Worm (Caenorhabditis elegans): Measurements from ENCODE around the gene fbxa-137.

Gene fbxa-137

ce11 chrV:2271750-2272149 is 6.9 kb upstream of the fbxa-137 start, which contains the start of gene Y5H2A.1:
Gene Y5H2A.1, minus strand, starts transcription at chrV:2271850.
- TF ChIP-seq ceh-82 (tag; optimal IDR thresholded peaks at IDR 0.05): no peak
- no peak for TF ChIP-seq elt-1 (tag; optimal IDR thresholded peaks at IDR 0.05)
- TF ChIP-seq aly-2 (tag; optimal IDR thresholded peaks at IDR 0.05): no peak
- TF ChIP-seq mdl-1 (tag; optimal IDR thresholded peaks at IDR 0.05): no peak
- TF ChIP-seq blmp-1 (tag; optimal IDR thresholded peaks at IDR 0.05; ENCODE audit: insufficient read depth): no peak
- no peak for TF ChIP-seq zag-1 (tag; optimal IDR thresholded peaks at IDR 0.05)
- no peak for TF ChIP-seq skn-1 (tag; optimal IDR thresholded peaks at IDR 0.05)
- no peak for TF ChIP-seq nhr-11 (tag; optimal IDR thresholded peaks at IDR 0.05)
- no peak for TF ChIP-seq mab-5 (tag; optimal IDR thresholded peaks at IDR 0.05)
- TF ChIP-seq nhr-237 (tag; optimal IDR thresholded peaks at IDR 0.05): no peak
- no peak for TF ChIP-seq elt-3 (tag; optimal IDR thresholded peaks at IDR 0.05)

DNA sequence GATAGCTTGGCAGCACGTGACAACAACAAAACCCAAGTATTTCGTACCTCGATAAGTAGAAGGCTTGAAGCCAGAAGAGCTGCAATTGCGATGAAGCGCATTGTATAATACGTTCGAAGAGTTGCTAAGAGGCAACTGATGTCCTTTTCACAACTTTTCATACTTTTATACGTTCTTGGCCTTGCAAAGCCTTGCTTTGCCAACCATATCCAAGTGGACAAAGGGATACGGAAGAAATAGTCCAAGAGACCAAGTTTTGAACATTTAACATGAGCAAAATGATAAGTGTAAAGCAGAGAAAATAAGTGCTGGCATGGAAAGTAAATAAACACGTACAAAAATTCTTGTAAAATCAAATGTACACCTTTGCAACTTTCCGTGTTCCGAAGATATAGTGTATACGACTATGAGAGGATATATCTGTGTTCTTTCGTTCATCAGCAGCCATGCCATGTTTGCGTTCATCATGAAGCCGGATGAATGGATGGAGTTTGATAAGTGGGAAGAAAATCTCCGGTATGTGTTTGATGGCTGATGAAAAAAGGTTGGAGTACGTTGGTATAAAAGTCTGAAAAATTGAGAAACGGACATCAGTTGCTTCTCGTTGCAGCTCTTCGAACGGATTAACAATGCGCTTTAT is 4.2 kb upstream of the fbxa-137 start, which contains the start of the genes Y5H2A.4 and abu-4:
Gene Y5H2A.4 (minus strand): TSS at position 101 of the 640 bp plus-strand sequence.
Gene abu-4 (plus strand): TSS at position 590 of the 640 bp plus-strand sequence.
- TF ChIP-seq ZK546.5 (tag; optimal IDR thresholded peaks at IDR 0.05) (no peak), fos-1 (tag; optimal IDR thresholded peaks at IDR 0.05) (no peak), lin-13 (GFP tag; optimal IDR thresholded peaks at IDR 0.05) (no peak), unc-55 (GFP tag; optimal IDR thresholded peaks at IDR 0.05) (no peak), nhr-6 (tag; optimal IDR thresholded peaks at IDR 0.05) (no peak), R02D3.7 (tag; optimal IDR thresholded peaks at IDR 0.05) (no peak), blmp-1 (tag; optimal IDR thresholded peaks at IDR 0.05; ENCODE audit: insufficient read depth) (no peak), nhr-77 (tag; optimal IDR thresholded peaks at IDR 0.05) (no peak), nhr-11 (tag; optimal IDR thresholded peaks at IDR 0.05) (no peak), nhr-12 (tag; optimal IDR thresholded peaks at IDR 0.05) (no peak), nhr-21 (tag; optimal IDR thresholded peaks at IDR 0.05) (no peak), gmeb-1 (tag; optimal IDR thresholded peaks at IDR 0.05) (no peak), aly-2 (tag; optimal IDR thresholded peaks at IDR 0.05) (no peak), mbf-1 (tag; optimal IDR thresholded peaks at IDR 0.05) (no peak), mab-5 (tag; optimal IDR thresholded peaks at IDR 0.05) (no peak), ztf-11 (tag; optimal IDR thresholded peaks at IDR 0.05) (no peak), mdl-1 (tag; optimal IDR thresholded peaks at IDR 0.05) (no peak), ama-1 (optimal IDR thresholded peaks at IDR 0.05) (no peak)

DNA sequence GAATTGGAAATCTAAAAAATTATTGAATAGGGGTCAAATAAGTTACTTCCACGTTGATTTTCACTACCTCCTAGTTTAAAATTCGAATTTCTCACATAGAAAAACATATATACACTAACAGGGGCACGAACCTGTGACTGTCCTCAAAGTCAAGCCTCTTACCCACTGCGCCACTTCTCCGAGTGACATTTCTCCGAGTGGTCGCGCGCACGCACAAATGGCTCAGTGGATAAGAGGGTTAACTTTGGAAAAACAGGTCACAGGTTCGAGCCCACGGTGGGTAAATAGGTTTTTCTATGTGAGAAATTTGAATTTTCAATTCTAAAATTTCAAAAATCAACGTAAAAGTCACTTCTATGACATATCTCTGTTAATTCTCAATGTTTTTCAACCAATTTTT is 1.4 kb upstream of the fbxa-137 start:
- TF ChIP-seq F13H6.1 (tag; optimal IDR thresholded peaks at IDR 0.05) (no peak), alr-1 (tag; optimal IDR thresholded peaks at IDR 0.05) (no peak), nhr-21 (tag; optimal IDR thresholded peaks at IDR 0.05) (no peak), nhr-23 (tag; optimal IDR thresholded peaks at IDR 0.05) (no peak), mab-5 (tag; optimal IDR thresholded peaks at IDR 0.05) (no peak), ZK546.5 (tag; optimal IDR thresholded peaks at IDR 0.05) (no peak), ama-1 (optimal IDR thresholded peaks at IDR 0.05) (no peak), nhr-237 (tag; optimal IDR thresholded peaks at IDR 0.05) (no peak), blmp-1 (tag; optimal IDR thresholded peaks at IDR 0.05; ENCODE audit: insufficient read depth) (no peak)

DNA sequence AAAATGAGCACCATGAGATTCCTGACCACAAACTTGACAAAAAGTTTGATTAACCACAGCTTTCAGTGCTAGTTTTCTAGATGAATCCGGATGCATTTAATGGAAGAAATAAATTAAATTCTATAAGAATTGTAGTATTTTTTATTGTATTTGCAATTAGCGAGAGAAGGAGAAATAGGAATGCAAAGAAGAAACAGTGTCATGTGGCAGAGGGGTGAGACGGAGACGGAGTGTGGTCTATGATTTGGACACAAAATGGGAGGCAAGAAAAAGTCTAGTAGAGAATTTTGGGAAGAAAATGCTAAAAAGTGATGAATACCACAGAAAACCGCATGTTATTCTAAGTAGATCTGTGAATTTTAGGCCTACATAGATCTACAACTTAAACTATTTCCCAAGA is 564 bp upstream of the fbxa-137 start, which contains the start of gene nhr-59:
Gene nhr-59 (minus strand): TSS at position 214 of the 400 bp plus-strand sequence.
- TF ChIP-seq nhr-129 (tag; optimal IDR thresholded peaks at IDR 0.05) (peak; percentile 13), ztf-4 (tag; optimal IDR thresholded peaks at IDR 0.05) (no peak), ztf-11 (tag; optimal IDR thresholded peaks at IDR 0.05) (no peak), nhr-10 (tag; optimal IDR thresholded peaks at IDR 0.05) (no peak), alr-1 (tag; optimal IDR thresholded peaks at IDR 0.05) (no peak), lin-39 (tag; optimal IDR thresholded peaks at IDR 0.05) (no peak), lsy-2 (tag; optimal IDR thresholded peaks at IDR 0.05) (no peak)

DNA sequence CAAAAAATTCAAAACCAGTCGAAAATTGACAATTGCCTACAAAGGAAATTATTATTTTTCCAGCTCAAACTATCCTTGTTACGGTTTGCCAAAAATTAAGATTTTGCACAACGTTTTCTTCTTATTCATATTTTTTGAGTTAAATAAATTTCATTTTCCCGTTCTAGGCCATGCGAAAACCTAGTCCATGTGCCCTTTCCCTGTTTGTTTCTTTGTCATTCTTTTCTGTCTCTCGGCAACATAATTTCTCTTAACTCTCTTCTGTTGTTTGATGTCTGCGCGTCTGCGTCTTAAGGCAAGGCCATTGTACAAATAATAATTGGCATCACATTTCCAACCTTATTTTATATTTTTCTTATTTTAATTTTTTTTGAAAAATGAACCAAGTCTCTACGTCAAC is 2.9 kb downstream of the fbxa-137 start, which contains the start of gene nhr-228:
Gene nhr-228 (plus strand): TSS at position 261 of the 400 bp plus-strand sequence.
- TF ChIP-seq alr-1 (tag; optimal IDR thresholded peaks at IDR 0.05): no peak
- TF ChIP-seq unc-39 (tag; optimal IDR thresholded peaks at IDR 0.05): no peak
- no peak for TF ChIP-seq ztf-11 (tag; optimal IDR thresholded peaks at IDR 0.05)
- TF ChIP-seq Y55F3AM.14 (GFP tag; optimal IDR thresholded peaks at IDR 0.05): no peak
- TF ChIP-seq unc-62 (GFP tag; optimal IDR thresholded peaks at IDR 0.05): no peak
- no peak for TF ChIP-seq nhr-237 (tag; optimal IDR thresholded peaks at IDR 0.05)
- no peak for TF ChIP-seq elt-3 (tag; optimal IDR thresholded peaks at IDR 0.05)
- TF ChIP-seq zag-1 (tag; optimal IDR thresholded peaks at IDR 0.05): no peak
- peak; percentile 77 for TF ChIP-seq skn-1 (tag; optimal IDR thresholded peaks at IDR 0.05)
- TF ChIP-seq blmp-1 (tag; optimal IDR thresholded peaks at IDR 0.05; ENCODE audit: insufficient read depth): peak; percentile 19
- no peak for TF ChIP-seq lin-13 (GFP tag; optimal IDR thresholded peaks at IDR 0.05)
- TF ChIP-seq snpc-4 (tag; optimal IDR thresholded peaks at IDR 0.05): no peak
- TF ChIP-seq sem-4 (tag; optimal IDR thresholded peaks at IDR 0.05): no peak
- TF ChIP-seq ZK546.5 (tag; optimal IDR thresholded peaks at IDR 0.05): no peak
- no peak for TF ChIP-seq nhr-23 (tag; optimal IDR thresholded peaks at IDR 0.05)
- no peak for TF ChIP-seq lin-11 (tag; optimal IDR thresholded peaks at IDR 0.05)
- TF ChIP-seq dmd-4 (tag; optimal IDR thresholded peaks at IDR 0.05): no peak
- TF ChIP-seq aly-2 (tag; optimal IDR thresholded peaks at IDR 0.05): no peak
- no peak for TF ChIP-seq nhr-6 (tag; optimal IDR thresholded peaks at IDR 0.05)
- TF ChIP-seq F13H6.1 (tag; optimal IDR thresholded peaks at IDR 0.05): peak; percentile 15
- no peak for TF ChIP-seq sma-3 (GFP tag; optimal IDR thresholded peaks at IDR 0.05)
- TF ChIP-seq ceh-16 (tag; optimal IDR thresholded peaks at IDR 0.05): no peak
- TF ChIP-seq ceh-82 (tag; optimal IDR thresholded peaks at IDR 0.05): no peak
- no peak for TF ChIP-seq mab-5 (tag; optimal IDR thresholded peaks at IDR 0.05)
- no peak for TF ChIP-seq egl-27 (tag; optimal IDR thresholded peaks at IDR 0.05)
- no peak for TF ChIP-seq ztf-1 (GFP tag; conservative IDR thresholded peaks at IDR 0.05)
